Fruit fly (Drosophila melanogaster): ENCODE data around the gene shps.

The shps gene

dm6 chr3R:24276104-24277008 is 3.0 kb upstream of the shps start, which contains the start of gene Orct (continued):
- no peak for TF ChIP-seq CG3407 (GFP tag; optimal IDR thresholded peaks at IDR 0.05)
- TF ChIP-seq CG8089 (GFP tag; optimal IDR thresholded peaks at IDR 0.05) = peak; percentile 27
- TF ChIP-seq CG7556 (GFP tag; optimal IDR thresholded peaks at IDR 0.05) = peak; percentile 88
- peak; percentile 26; the same call in 1 of the 2 replicates for TF ChIP-seq peb (GFP tag; IDR thresholded peaks at IDR 0.05)
- no peak for TF ChIP-seq Lpt (GFP tag; optimal IDR thresholded peaks at IDR 0.05)
- peak; percentile 23 for TF ChIP-seq CG10431 (GFP tag; optimal IDR thresholded peaks at IDR 0.05)
- peak; percentile 44; the same call in 1 of the 2 replicates for TF ChIP-seq CG10366 (GFP tag; IDR thresholded peaks at IDR 0.05)
- peak; percentile 45 for TF ChIP-seq CG4820 (GFP tag; optimal IDR thresholded peaks at IDR 0.05)
- no peak; the same call in none of the 2 replicates for TF ChIP-seq al (GFP tag; IDR thresholded peaks at IDR 0.05)
- TF ChIP-seq CG16813 (GFP tag; IDR thresholded peaks at IDR 0.05; ENCODE audit: partially characterized antibody) = no peak
- no peak for TF ChIP-seq corto (GFP tag; optimal IDR thresholded peaks at IDR 0.05)
- TF ChIP-seq cwo (GFP tag; optimal IDR thresholded peaks at IDR 0.05) = peak; percentile 63
- peak; percentile 68 for TF ChIP-seq CG14014 (GFP tag; IDR thresholded peaks at IDR 0.05)
- peak; percentile 71 for TF ChIP-seq cg (GFP tag; optimal IDR thresholded peaks at IDR 0.05)
- peak; percentile 52 for TF ChIP-seq tin (GFP tag; optimal IDR thresholded peaks at IDR 0.05)
- no peak for TF ChIP-seq Mes4 (GFP tag; optimal IDR thresholded peaks at IDR 0.05)
- TF ChIP-seq HLH4C (GFP tag; IDR thresholded peaks at IDR 0.05; ENCODE audit: partially characterized antibody) = no peak
- TF ChIP-seq CG9932 (GFP tag; IDR thresholded peaks at IDR 0.05) = peak; percentile 76
- peak in 1 of 2 experiments; percentile 58 for TF ChIP-seq chif (GFP tag; optimal IDR thresholded peaks at IDR 0.05)
- peak; percentile 29; the same call in 1 of the 2 replicates for TF ChIP-seq stc (GFP tag; IDR thresholded peaks at IDR 0.05)
- TF ChIP-seq btn (GFP tag; optimal IDR thresholded peaks at IDR 0.05) = no peak
- TF ChIP-seq lab (GFP tag; optimal IDR thresholded peaks at IDR 0.05) = peak; percentile 89
- peak; percentile 59 for TF ChIP-seq mirr (GFP tag; optimal IDR thresholded peaks at IDR 0.05)
- peak; percentile 78 for TF ChIP-seq CG12391 (tag; optimal IDR thresholded peaks at IDR 0.05)
- TF ChIP-seq CG7786 (GFP tag; optimal IDR thresholded peaks at IDR 0.05) = peak; percentile 68
- TF ChIP-seq Nf-YC (tag; optimal IDR thresholded peaks at IDR 0.05) = peak; percentile 53
- no peak for TF ChIP-seq trh (GFP tag; optimal IDR thresholded peaks at IDR 0.05)
- TF ChIP-seq Sry-δ (GFP tag; optimal IDR thresholded peaks at IDR 0.05) = peak; percentile 13
- TF ChIP-seq sc (optimal IDR thresholded peaks at IDR 0.05) = no peak
- peak; percentile 54 for TF ChIP-seq sc (GFP tag; optimal IDR thresholded peaks at IDR 0.05)
- TF ChIP-seq CG1792 (GFP tag; optimal IDR thresholded peaks at IDR 0.05) = no peak
- no peak for TF ChIP-seq CG2199 (GFP tag; IDR thresholded peaks at IDR 0.05)
- TF ChIP-seq C15 (GFP tag; IDR thresholded peaks at IDR 0.05) = no peak
- peak; percentile 70 for TF ChIP-seq CrebB (tag; optimal IDR thresholded peaks at IDR 0.05)
- TF ChIP-seq sna (GFP tag; IDR thresholded peaks at IDR 0.05; ENCODE audit: partially characterized antibody) = no peak
- peak; percentile 65 for TF ChIP-seq shn (GFP tag; optimal IDR thresholded peaks at IDR 0.05)
- TF ChIP-seq CG3847 (GFP tag; IDR thresholded peaks at IDR 0.05) = peak; percentile 66; the same call in 1 of the 2 replicates
- TF ChIP-seq NC2α (GFP tag; optimal IDR thresholded peaks at IDR 0.05) = no peak
- peak; percentile 43; the same call in 1 of the 2 replicates for TF ChIP-seq H2.0 (GFP tag; IDR thresholded peaks at IDR 0.05)
- no peak for TF ChIP-seq dan (GFP tag; IDR thresholded peaks at IDR 0.05)
- no peak for TF ChIP-seq inv (GFP tag; IDR thresholded peaks at IDR 0.05; ENCODE audit: partially characterized antibody)
- TF ChIP-seq nmo (GFP tag; optimal IDR thresholded peaks at IDR 0.05) = peak; percentile 74
- TF ChIP-seq Neu2 (GFP tag; optimal IDR thresholded peaks at IDR 0.05; ENCODE audit: borderline replicate concordance) = no peak
- TF ChIP-seq sqz (GFP tag; optimal IDR thresholded peaks at IDR 0.05) = peak; percentile 31
- peak; percentile 90 for TF ChIP-seq CG15073 (GFP tag; optimal IDR thresholded peaks at IDR 0.05)
- no peak for TF ChIP-seq D (optimal IDR thresholded peaks at IDR 0.05)
- peak; percentile 33 for TF ChIP-seq D (GFP tag; optimal IDR thresholded peaks at IDR 0.05)
- TF ChIP-seq CG7839 (tag; optimal IDR thresholded peaks at IDR 0.05) = peak; percentile 84
- TF ChIP-seq CG34422 (GFP tag; IDR thresholded peaks at IDR 0.05) = no peak

All from whole organism, embryonic.